Fruit fly (Drosophila melanogaster): Measurements from ENCODE around the gene alpha-Man-IIb.

dm6 chr3R:15784298-15784697, 19.8 kb upstream of the alpha-Man-IIb start:
- no peak for TF ChIP-seq CG8319 (GFP tag; optimal IDR thresholded peaks at IDR 0.05)
- TF ChIP-seq Hr39 (GFP tag; optimal IDR thresholded peaks at IDR 0.05): no peak
- TF ChIP-seq CG11762 (GFP tag; optimal IDR thresholded peaks at IDR 0.05; ENCODE audit: insufficient read depth): no peak
- no peak for TF ChIP-seq pdm3 (GFP tag; optimal IDR thresholded peaks at IDR 0.05)
- no peak for TF ChIP-seq OdsH (GFP tag; optimal IDR thresholded peaks at IDR 0.05)
- no peak for TF ChIP-seq net (GFP tag; optimal IDR thresholded peaks at IDR 0.05)
- TF ChIP-seq Sox102F (GFP tag; optimal IDR thresholded peaks at IDR 0.05): no peak
- TF ChIP-seq Blimp-1 (GFP tag; optimal IDR thresholded peaks at IDR 0.05): no peak
- no peak for TF ChIP-seq Eip93F (GFP tag; optimal IDR thresholded peaks at IDR 0.05)
- TF ChIP-seq lz (GFP tag; optimal IDR thresholded peaks at IDR 0.05): no peak
